Fruit fly (Drosophila melanogaster) whole organism, embryonic: ENCODE results near the gene HP1e.

Experiments
- ATbp ChIP-seq: fragments of 200-800 bp; sonication (Bioruptor generic); optimal IDR thresholded peaks from 2 replicates; lab custom pipeline; 2017; ENCODE audit warnings: missing biosample characterization, mild to moderate bottlenecking, missing genetic modification characterization, missing genetic modification reagents
- BtbVII ChIP-seq: fragments of 200-800 bp; sonication (Bioruptor generic); optimal IDR thresholded peaks from 3 replicates; lab custom pipeline; 2017; ENCODE audit warnings: missing biosample characterization, mild to moderate bottlenecking, missing genetic modification characterization
- CG10462 ChIP-seq: fragments of 200-800 bp; sonication (Bioruptor generic); optimal IDR thresholded peaks from 2 replicates; lab custom pipeline; 2016; ENCODE audit warnings: missing biosample characterization, missing genetic modification characterization
- CG10543 ChIP-seq: fragments of 200-800 bp; sonication (Bioruptor generic); optimal IDR thresholded peaks from 3 replicates; lab custom pipeline; 2017; ENCODE audit warnings: missing biosample characterization, mild to moderate bottlenecking, missing genetic modification characterization, moderate library complexity
- CG11504 ChIP-seq: fragments of 200-800 bp; sonication (Bioruptor generic); optimal IDR thresholded peaks from 3 replicates; lab custom pipeline; 2019; ENCODE audit warnings: missing biosample characterization, mild to moderate bottlenecking, missing genetic modification characterization, moderate library complexity
- CG11696 ChIP-seq: fragments of 200-800 bp; sonication (Bioruptor generic); IDR thresholded peaks from 2 replicates; pipeline ENCODE4 v1.3.6; 2022; ENCODE audit warnings: missing biosample characterization, missing genetic modification characterization
- CG12155 ChIP-seq: fragments of 200-800 bp; sonication (Bioruptor generic); optimal IDR thresholded peaks from 3 replicates; lab custom pipeline; 2016; ENCODE audit warnings: missing biosample characterization, missing genetic modification characterization
- CG12391 ChIP-seq: fragments of 200-800 bp; sonication (Bioruptor generic); optimal IDR thresholded peaks from 3 replicates; lab custom pipeline; 2018; ENCODE audit warnings: missing biosample characterization, mild to moderate bottlenecking, missing genetic modification characterization, moderate library complexity
- CG13123 ChIP-seq: fragments of 200-800 bp; sonication (Bioruptor generic); optimal IDR thresholded peaks from 2 replicates; lab custom pipeline; 2016; ENCODE audit warnings: missing biosample characterization, missing genetic modification characterization
- CG15479 ChIP-seq: fragments of 200-800 bp; sonication (Bioruptor generic); optimal IDR thresholded peaks from 3 replicates; lab custom pipeline; 2019; ENCODE audit warnings: missing biosample characterization, mild to moderate bottlenecking, missing genetic modification characterization, moderate library complexity
- CG15696 ChIP-seq: fragments of 200-800 bp; sonication (Bioruptor generic); optimal IDR thresholded peaks from 2 replicates; lab custom pipeline; 2019; ENCODE audit warnings: missing biosample characterization, mild to moderate bottlenecking, missing genetic modification characterization, moderate library complexity
- CG16815 ChIP-seq: fragments of 200-800 bp; sonication (Bioruptor generic); optimal IDR thresholded peaks from 3 replicates; lab custom pipeline; 2017; ENCODE audit warnings: missing biosample characterization, mild to moderate bottlenecking, missing genetic modification characterization
- CG17328 ChIP-seq: fragments of 200-800 bp; sonication (Bioruptor generic); IDR thresholded peaks from 2 replicates; pipeline ENCODE4 v1.3.6; 2022; ENCODE audit warnings: missing biosample characterization, missing genetic modification characterization
- CG17829 ChIP-seq: fragments of 200-800 bp; optimal IDR thresholded peaks from 2 replicates; lab custom pipeline; 2019; ENCODE audit warnings: missing biosample characterization, mild to moderate bottlenecking, missing genetic modification characterization, moderate library complexity
- CG33557 ChIP-seq: fragments of 200-800 bp; sonication (Bioruptor generic); optimal IDR thresholded peaks from 2 replicates; lab custom pipeline; 2019; ENCODE audit warnings: missing biosample characterization, mild to moderate bottlenecking, missing genetic modification characterization, moderate library complexity
- CG34422 ChIP-seq: fragments of 200-800 bp; sonication (Bioruptor generic); IDR thresholded peaks from 3 replicates; pipeline ENCODE4 v1.3.6; 2022; ENCODE audit warnings: missing biosample characterization, missing genetic modification characterization
- CG3995 ChIP-seq: fragments of 200-800 bp; sonication (Bioruptor generic); optimal IDR thresholded peaks from 3 replicates; lab custom pipeline; 2016; ENCODE audit warnings: missing biosample characterization, missing genetic modification characterization
- CG43689 ChIP-seq: fragments of 200-800 bp; sonication (Bioruptor generic); IDR thresholded peaks from 2 replicates; pipeline ENCODE4 v1.3.6; 2022; ENCODE audit warnings: missing biosample characterization, missing genetic modification characterization
- CG4424 ChIP-seq: fragments of 200-800 bp; sonication (Bioruptor generic); optimal IDR thresholded peaks from 3 replicates; lab custom pipeline; 2016; ENCODE audit warnings: missing biosample characterization, missing genetic modification characterization
- CG6272 ChIP-seq: fragments of 200-800 bp; sonication (Bioruptor generic); IDR thresholded peaks from 2 replicates; pipeline ENCODE4 v1.3.6; 2022; ENCODE audit warnings: missing biosample characterization, missing genetic modification characterization
- CG6683 ChIP-seq: fragments of 200-800 bp; sonication (Bioruptor generic); optimal IDR thresholded peaks from 2 replicates; lab custom pipeline; 2017; ENCODE audit warnings: missing biosample characterization, mild to moderate bottlenecking, missing genetic modification characterization, missing genetic modification reagents
- CG7987 ChIP-seq: fragments of 200-800 bp; sonication (Bioruptor generic); optimal IDR thresholded peaks from 2 replicates; lab custom pipeline; 2018; ENCODE audit warnings: missing biosample characterization, mild to moderate bottlenecking, missing genetic modification characterization, moderate library complexity
- Dll ChIP-seq: fragments of 200-800 bp; sonication (Bioruptor generic); IDR thresholded peaks from 4 replicates; pipeline ENCODE4 v1.3.6; 2022; ENCODE audit warnings: missing biosample characterization, missing genetic modification characterization; ENCODE audit not compliant: partially characterized antibody
- Doc3 ChIP-seq: fragments of 200-800 bp; sonication (Bioruptor generic); IDR thresholded peaks from 3 replicates; pipeline ENCODE4 v1.3.6; 2022; ENCODE audit warnings: missing biosample characterization, missing genetic modification characterization; ENCODE audit not compliant: partially characterized antibody
- E2f1 ChIP-seq: fragments of 200-800 bp; sonication (Bioruptor generic); IDR thresholded peaks from 2 replicates; pipeline ENCODE4 v1.3.6; 2022; ENCODE audit warnings: missing biosample characterization, missing genetic modification characterization
- Fer2 ChIP-seq: fragments of 200-800 bp; sonication (Bioruptor generic); optimal IDR thresholded peaks from 2 replicates; lab custom pipeline; 2018; ENCODE audit warnings: missing biosample characterization, mild to moderate bottlenecking, missing genetic modification characterization, moderate library complexity
- Gug ChIP-seq: fragments of 200-800 bp; sonication (Bioruptor generic); IDR thresholded peaks from 4 replicates; pipeline ENCODE4 v1.3.6; 2022; ENCODE audit warnings: missing biosample characterization, missing genetic modification characterization
- H2.0 ChIP-seq: fragments of 200-800 bp; sonication (Bioruptor generic); IDR thresholded peaks from 2 replicates; pipeline ENCODE4 v1.3.6; 2022; ENCODE audit warnings: missing biosample characterization, missing genetic modification characterization
- Hmr ChIP-seq: fragments of 200-800 bp; sonication (Bioruptor generic); optimal IDR thresholded peaks from 3 replicates; lab custom pipeline; 2017; ENCODE audit warnings: mild to moderate bottlenecking, missing biosample characterization, missing genetic modification reagents, missing genetic modification characterization
- NK7.1 ChIP-seq: fragments of 200-800 bp; sonication (Bioruptor generic); optimal IDR thresholded peaks from 3 replicates; lab custom pipeline; 2016; ENCODE audit warnings: missing biosample characterization, missing genetic modification characterization
- ab ChIP-seq: fragments of 200-800 bp; sonication (Bioruptor generic); optimal IDR thresholded peaks from 2 replicates; lab custom pipeline; 2016; ENCODE audit warnings: missing biosample characterization, missing genetic modification characterization
- amos ChIP-seq: fragments of 200-800 bp; sonication (Bioruptor generic); IDR thresholded peaks from 2 replicates; pipeline ENCODE4 v1.3.6; 2022; ENCODE audit warnings: missing biosample characterization, missing genetic modification characterization; ENCODE audit not compliant: partially characterized antibody
- ato ChIP-seq: fragments of 200-800 bp; sonication (Bioruptor generic); IDR thresholded peaks from 2 replicates; pipeline ENCODE4 v1.3.6; 2022; ENCODE audit warnings: missing biosample characterization, missing genetic modification characterization; ENCODE audit not compliant: partially characterized antibody
- cas ChIP-seq: fragments of 200-800 bp; sonication (Bioruptor generic); IDR thresholded peaks from 2 replicates; pipeline ENCODE4 v1.3.6; 2022; ENCODE audit warnings: missing biosample characterization, missing genetic modification characterization
- chn ChIP-seq: fragments of 200-800 bp; sonication (Bioruptor generic); optimal IDR thresholded peaks from 2 replicates; lab custom pipeline; 2016; ENCODE audit warnings: missing biosample characterization, missing genetic modification characterization
- croc ChIP-seq: fragments of 200-800 bp; sonication (Bioruptor generic); conservative IDR thresholded peaks from 3 replicates; pipeline ENCODE4 v1.3.6; 2022; ENCODE audit warnings: missing biosample characterization, missing genetic modification characterization
- dati ChIP-seq: fragments of 200-800 bp; sonication (Bioruptor generic); IDR thresholded peaks from 2 replicates; pipeline ENCODE4 v1.3.6; 2022; ENCODE audit warnings: missing biosample characterization, missing genetic modification characterization
- ewg ChIP-seq: fragments of 200-800 bp; sonication (Bioruptor generic); optimal IDR thresholded peaks from 3 replicates; lab custom pipeline; 2017; ENCODE audit warnings: mild to moderate bottlenecking, missing biosample characterization, missing genetic modification reagents, missing genetic modification characterization
- fd64A ChIP-seq: fragments of 200-800 bp; sonication (Bioruptor generic); optimal IDR thresholded peaks from 3 replicates; lab custom pipeline; 2018; ENCODE audit warnings: missing biosample characterization, mild to moderate bottlenecking, missing genetic modification characterization
- inv ChIP-seq: fragments of 200-800 bp; sonication (Bioruptor generic); IDR thresholded peaks from 2 replicates; pipeline ENCODE4 v1.3.6; 2022; ENCODE audit warnings: missing biosample characterization, missing genetic modification characterization; ENCODE audit not compliant: partially characterized antibody
- jing ChIP-seq: fragments of 200-800 bp; sonication (Bioruptor generic); optimal IDR thresholded peaks from 2 replicates; lab custom pipeline; 2018; ENCODE audit warnings: missing biosample characterization, mild to moderate bottlenecking, missing genetic modification characterization
- kah ChIP-seq: fragments of 200-800 bp; sonication (Bioruptor generic); optimal IDR thresholded peaks from 2 replicates; lab custom pipeline; 2018; ENCODE audit warnings: missing biosample characterization, mild to moderate bottlenecking, missing genetic modification characterization
- lilli ChIP-seq: fragments of 200-800 bp; sonication (Bioruptor generic); optimal IDR thresholded peaks from 3 replicates; lab custom pipeline; 2016; ENCODE audit warnings: missing biosample characterization, missing genetic modification characterization
- peb ChIP-seq: fragments of 200-800 bp; sonication (Bioruptor generic); IDR thresholded peaks from 2 replicates; pipeline ENCODE4 v1.3.6; 2022; ENCODE audit warnings: missing biosample characterization, missing genetic modification characterization
- pho ChIP-seq: fragments of 200-800 bp; sonication (Bioruptor generic); optimal IDR thresholded peaks from 2 replicates; lab custom pipeline; 2016; ENCODE audit warnings: missing biosample characterization, missing genetic modification characterization
- phol ChIP-seq: fragments of 200-800 bp; sonication (Bioruptor generic); optimal IDR thresholded peaks from 3 replicates; lab custom pipeline; 2018; ENCODE audit warnings: missing biosample characterization, mild to moderate bottlenecking, missing genetic modification characterization, moderate library complexity
- sima ChIP-seq: fragments of 200-800 bp; sonication (Bioruptor generic); optimal IDR thresholded peaks from 2 replicates; lab custom pipeline; 2016; ENCODE audit warnings: missing biosample characterization, missing genetic modification characterization
- zfh1 ChIP-seq: fragments of 200-800 bp; sonication (Bioruptor generic); IDR thresholded peaks from 3 replicates; pipeline ENCODE4 v1.3.6; 2022; ENCODE audit warnings: missing biosample characterization, missing genetic modification characterization

The HP1e gene

DNA sequence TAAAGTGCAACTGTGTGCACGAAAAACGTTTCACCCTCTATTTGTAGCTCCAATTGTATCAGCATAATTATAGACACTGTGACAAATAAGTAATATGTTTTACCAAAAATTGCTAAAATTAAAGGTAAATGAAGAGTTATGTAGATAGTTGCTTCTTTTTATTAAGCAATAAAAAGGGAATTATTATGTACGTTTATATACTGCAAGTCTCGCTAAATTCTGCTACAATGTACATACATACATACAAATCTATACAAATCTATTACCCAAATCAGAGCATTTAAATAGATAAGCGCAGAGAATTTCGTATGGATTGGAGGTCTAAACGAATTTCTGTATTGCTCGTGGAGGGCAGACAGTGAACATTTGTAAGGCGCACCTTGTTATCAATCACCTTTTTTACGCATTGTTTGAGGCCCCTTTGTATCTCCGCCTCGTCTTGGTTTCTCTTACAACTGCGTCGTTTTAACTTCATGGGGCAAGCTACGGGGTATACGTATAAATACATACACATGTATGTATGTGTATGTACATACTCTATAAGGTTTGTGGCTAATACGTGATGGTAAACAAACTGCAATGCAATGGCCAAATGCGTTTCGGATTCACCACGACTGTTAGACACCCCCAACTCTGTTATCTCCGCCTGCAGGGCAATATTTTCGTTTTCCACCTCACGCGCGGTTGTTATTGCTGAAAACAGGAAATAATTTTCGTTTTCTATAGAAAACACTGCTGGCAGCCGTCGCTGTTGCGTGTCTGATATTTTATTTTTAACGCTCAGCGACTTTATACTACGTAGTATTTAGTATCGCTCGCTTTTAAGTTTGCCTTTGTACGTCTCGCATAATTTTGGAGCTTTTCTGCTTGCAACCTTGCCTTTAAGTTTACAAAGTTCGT is 17.9 kb downstream of the HP1e start (continued):
- TF ChIP-seq pho (GFP tag; lab: Kevin White, UChicago) = peak; percentile 8
- no peak for TF ChIP-seq kah (GFP tag; lab: Kevin White, UChicago)
- TF ChIP-seq Fer2 = no peak
- TF ChIP-seq CG12155 (GFP tag; lab: Kevin White, UChicago) = peak; percentile 31
- TF ChIP-seq inv (GFP tag; lab: Robert Waterston, UW) = no peak
- peak; percentile 7 for TF ChIP-seq fd64A (GFP tag; lab: Kevin White, UChicago)
- TF ChIP-seq CG11696 = 0 out of 2 replicates have a peak, but pooled peaks have one; percentile 7
- TF ChIP-seq CG10462 = peak; percentile 51
- TF ChIP-seq CG16815 (GFP tag; lab: Kevin White, UChicago) = peak; percentile 44
- no peak; the same call in 3 of the 4 replicates for TF ChIP-seq Gug (GFP tag; lab: Robert Waterston, UW)
- no peak; the same call in 1 of the 2 replicates for TF ChIP-seq H2.0 (GFP tag; lab: Robert Waterston, UW)
- TF ChIP-seq dati (GFP tag; lab: Robert Waterston, UW) = no peak
- TF ChIP-seq cas (GFP tag; lab: Robert Waterston, UW) = no peak
- TF ChIP-seq ewg (GFP tag; lab: Kevin White, UChicago) = peak; percentile 56
- TF ChIP-seq CG15479 (GFP tag; lab: Kevin White, UChicago) = no peak
- TF ChIP-seq croc (GFP tag; lab: Robert Waterston, UW) = no peak
- peak; percentile 76 for TF ChIP-seq CG11504
- peak; percentile 56 for TF ChIP-seq CG10543 (GFP tag; lab: Kevin White, UChicago)
- no peak for TF ChIP-seq CG6272 (GFP tag; lab: Robert Waterston, UW)
- no peak for TF ChIP-seq CG3995
- peak; percentile 28 for TF ChIP-seq CG15696 (tag; lab: Kevin White, UChicago)
- peak; percentile 80 for TF ChIP-seq CG17829
- TF ChIP-seq BtbVII (GFP tag; lab: Kevin White, UChicago) = no peak
- no peak for TF ChIP-seq peb
- no peak for TF ChIP-seq ab (GFP tag; lab: Kevin White, UChicago)
- TF ChIP-seq Dll = 0 out of 4 replicates have a peak, but pooled peaks have one; percentile 29
- no peak for TF ChIP-seq ato (GFP tag; lab: Robert Waterston, UW)
- peak; percentile 37 for TF ChIP-seq Hmr
- TF ChIP-seq CG4424 (GFP tag; lab: Kevin White, UChicago) = peak; percentile 70
- TF ChIP-seq CG43689 (GFP tag; lab: Robert Waterston, UW) = no peak
- TF ChIP-seq CG13123 (GFP tag; lab: Kevin White, UChicago) = no peak
- no peak for TF ChIP-seq CG7987 (GFP tag; lab: Kevin White, UChicago)
- TF ChIP-seq NK7.1 = no peak
- peak; percentile 33 for TF ChIP-seq jing (GFP tag; lab: Kevin White, UChicago)
- peak; percentile 59; the same call in 1 of the 2 replicates for TF ChIP-seq CG17328 (GFP tag; lab: Robert Waterston, UW)
- peak; percentile 52 for TF ChIP-seq E2f1
- TF ChIP-seq zfh1 (GFP tag; lab: Robert Waterston, UW) = peak; percentile 51; the same call in 1 of the 3 replicates
- TF ChIP-seq lilli = no peak
- TF ChIP-seq chn (GFP tag; lab: Kevin White, UChicago) = peak; percentile 7
- no peak for TF ChIP-seq sima (GFP tag; lab: Kevin White, UChicago)
- TF ChIP-seq phol (tag; lab: Kevin White, UChicago) = peak; percentile 81
- TF ChIP-seq CG12391 = peak; percentile 83
- TF ChIP-seq amos (GFP tag; lab: Robert Waterston, UW) = no peak; the same call in 1 of the 2 replicates
- TF ChIP-seq ATbp (GFP tag; lab: Kevin White, UChicago) = peak; percentile 74
- peak; percentile 40 for TF ChIP-seq CG33557
- no peak for TF ChIP-seq Doc3 (GFP tag; lab: Robert Waterston, UW)
- TF ChIP-seq CG34422 (GFP tag; lab: Robert Waterston, UW) = peak; percentile 59; the same call in 1 of the 3 replicates
- peak; percentile 23 for TF ChIP-seq CG6683 (GFP tag; lab: Kevin White, UChicago)
